Worm (Caenorhabditis elegans): ENCODE results near the gene cwf-19L2.

DNA sequence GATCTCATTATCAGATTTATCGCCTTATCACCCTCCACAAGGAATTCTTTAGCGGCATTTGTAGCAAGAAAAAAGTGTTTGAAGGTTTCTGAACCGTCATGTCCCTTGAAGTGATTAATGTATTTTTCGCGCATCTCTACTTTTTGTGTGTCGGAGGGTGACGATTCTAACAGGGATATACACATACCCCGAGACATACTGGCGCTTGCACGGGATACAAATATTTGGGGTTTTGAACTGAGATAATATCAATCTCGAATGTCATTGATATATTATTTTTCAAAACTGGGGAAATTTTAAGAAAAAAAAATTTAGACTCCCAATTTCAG is 12.2 kb downstream of the cwf-19L2 start:
- TF ChIP-seq pha-4 (tag; optimal IDR thresholded peaks at IDR 0.05), result no peak
- TF ChIP-seq F49E8.2 (tag; optimal IDR thresholded peaks at IDR 0.05; ENCODE audit: insufficient read depth), result no peak

Data from whole organism, young adult.